Worm (Caenorhabditis elegans) whole organism, late embryonic: ENCODE measurements around the gene F47B7.2.

Experiments used
- ama-1 ChIP-seq: fragments of 150-350 bp; optimal IDR thresholded peaks from 2 replicates; lab custom pipeline; 2014
- ceh-30 ChIP-seq: fragments of 150-350 bp; optimal IDR thresholded peaks from 2 replicates; lab custom pipeline; 2014; ENCODE audit warnings: missing biosample characterization, missing genetic modification characterization
- ceh-6 ChIP-seq: fragments of 200-800 bp; sonication (Bioruptor generic); optimal IDR thresholded peaks from 2 replicates; lab custom pipeline; 2018; ENCODE audit warnings: mild to moderate bottlenecking, missing genetic modification characterization, missing compliant biosample characterization
- dve-1 ChIP-seq: sonication (generic microtip); optimal IDR thresholded peaks from 2 replicates; lab custom pipeline; 2017; ENCODE audit warnings: antibody characterized with exemption, mild to moderate bottlenecking, missing genetic modification characterization, missing compliant biosample characterization
- elt-2 ChIP-seq: sonication (generic microtip); optimal IDR thresholded peaks from 2 replicates; lab custom pipeline; 2016; ENCODE audit warnings: missing genetic modification reagents, missing genetic modification characterization, missing compliant biosample characterization
- fkh-10 ChIP-seq: fragments of 150-350 bp; optimal IDR thresholded peaks from 2 replicates; lab custom pipeline; 2014; ENCODE audit warnings: missing biosample characterization, missing genetic modification reagents, missing genetic modification characterization
- hlh-15 ChIP-seq: sonication (generic microtip); optimal IDR thresholded peaks from 2 replicates; lab custom pipeline; 2016; ENCODE audit warnings: missing genetic modification characterization, missing compliant biosample characterization
- hlh-6 ChIP-seq: sonication (generic microtip); optimal IDR thresholded peaks from 2 replicates; lab custom pipeline; 2016; ENCODE audit warnings: missing genotype, missing genetic modification characterization, missing compliant biosample characterization
- mec-3 ChIP-seq: sonication (generic microtip); optimal IDR thresholded peaks from 2 replicates; lab custom pipeline; 2016; ENCODE audit warnings: borderline replicate concordance, missing genetic modification characterization, missing compliant biosample characterization
- pat-9 ChIP-seq: fragments of 200-800 bp; sonication (Bioruptor generic); optimal IDR thresholded peaks from 2 replicates; lab custom pipeline; 2018; ENCODE audit warnings: mild to moderate bottlenecking, missing genetic modification characterization, moderate library complexity, missing compliant biosample characterization
- ref-2 ChIP-seq: sonication (generic microtip); optimal IDR thresholded peaks from 2 replicates; lab custom pipeline; 2016; ENCODE audit warnings: missing genetic modification characterization, missing compliant biosample characterization
- sox-4 ChIP-seq: sonication (generic microtip); optimal IDR thresholded peaks from 2 replicates; lab custom pipeline; 2017; ENCODE audit warnings: mild to moderate bottlenecking, missing genetic modification characterization, inconsistent platforms, missing compliant biosample characterization

- TF ChIP-seq sox-4 (tag; lab: Kevin White, UChicago) (no peak), dve-1 (tag; lab: Kevin White, UChicago) (peak; percentile 13), fkh-10 (GFP tag; lab: Kevin White, UChicago) (no peak), elt-2 (tag; lab: Kevin White, UChicago) (no peak), mec-3 (no peak), ceh-6 (no peak), ceh-30 (tag; lab: Kevin White, UChicago) (no peak), ama-1 (lab: Kevin White, UChicago) (no peak), pat-9 (tag; lab: Kevin White, UChicago) (no peak), hlh-6 (tag; lab: Kevin White, UChicago) (no peak), ref-2 (tag; lab: Kevin White, UChicago) (no peak), hlh-15 (no peak)
Measured at ce11 chrX:3788483-3788882, 15.9 kb downstream of the F47B7.2 start.
